Worm (Caenorhabditis elegans) whole organism, young adult: ENCODE results near the gene cyp-35A2.

Source experiments
- C17E4.6 ChIP-seq: fragments of 200-800 bp; sonication (Bioruptor generic); IDR thresholded peaks from 2 replicates; pipeline ENCODE4 v1.3.6; 2022; ENCODE audit warnings: missing genetic modification reagents, missing genetic modification characterization, missing compliant biosample characterization
- F22D6.2 ChIP-seq: sonication (generic microtip); optimal IDR thresholded peaks from 2 replicates; lab custom pipeline; 2016; ENCODE audit warnings: mild to moderate bottlenecking, missing genetic modification characterization, missing compliant biosample characterization
- F23B12.7 ChIP-seq: sonication (generic microtip); optimal IDR thresholded peaks from 2 replicates; lab custom pipeline; 2017; ENCODE audit warnings: missing genetic modification characterization, mild to moderate bottlenecking, missing compliant biosample characterization, antibody characterized with exemption, moderate library complexity; ENCODE audit not compliant: insufficient read depth
- F37B4.10 ChIP-seq: fragments of 200-800 bp; sonication (Bioruptor generic); IDR thresholded peaks from 2 replicates; pipeline ENCODE4 v1.3.6; 2022; ENCODE audit warnings: missing genetic modification characterization, missing compliant biosample characterization
- F55B11.4 ChIP-seq: sonication (generic microtip); optimal IDR thresholded peaks from 2 replicates; lab custom pipeline; 2016; ENCODE audit warnings: missing compliant biosample characterization, missing genetic modification characterization, borderline replicate concordance; ENCODE audit not compliant: insufficient read depth
- K12H6.12 ChIP-seq: fragments of 200-800 bp; sonication (Bioruptor generic); optimal IDR thresholded peaks from 2 replicates; lab custom pipeline; 2018; ENCODE audit warnings: mild to moderate bottlenecking, missing genetic modification characterization, missing compliant biosample characterization
- Y53F4B.3 ChIP-seq: fragments of 200-800 bp; sonication (Bioruptor generic); IDR thresholded peaks from 2 replicates; pipeline ENCODE4 v1.3.6; 2022; ENCODE audit warnings: missing genetic modification reagents, missing genetic modification characterization, missing compliant biosample characterization
- Y53G8AR.9 ChIP-seq: fragments of 200-800 bp; sonication (Bioruptor generic); conservative IDR thresholded peaks from 2 replicates; pipeline ENCODE4 v1.3.6; 2022; ENCODE audit warnings: missing genetic modification reagents, missing genetic modification characterization, missing compliant biosample characterization
- Y95B8A.8 ChIP-seq: fragments of 200-800 bp; sonication (Bioruptor generic); IDR thresholded peaks from 2 replicates; pipeline ENCODE4 v1.3.6; 2022; ENCODE audit warnings: missing genetic modification reagents, missing genetic modification characterization, missing compliant biosample characterization
- ZK185.1 ChIP-seq: sonication (generic microtip); optimal IDR thresholded peaks from 2 replicates; lab custom pipeline; 2016; ENCODE audit warnings: mild to moderate bottlenecking, missing genetic modification characterization, missing compliant biosample characterization; ENCODE audit not compliant: poor library complexity, severe bottlenecking
- ama-1 ChIP-seq, 3 experiments: fragments of 150-350 bp in 1 of 3; sonication (generic microtip) in 2 of 3; optimal IDR thresholded peaks; 2 replicates each; lab custom pipeline; 2014 to 2018; ENCODE audit warnings: missing biosample characterization in 2 of 3, missing genetic modification characterization in 2 of 3, missing genetic modification reagents in 2 of 3
- athp-1 ChIP-seq: sonication (generic microtip); optimal IDR thresholded peaks from 2 replicates; lab custom pipeline; 2017; ENCODE audit warnings: mild to moderate bottlenecking, missing genetic modification characterization, missing compliant biosample characterization
- attf-3 ChIP-seq: fragments of 200-800 bp; sonication (Bioruptor generic); conservative IDR thresholded peaks from 2 replicates; pipeline ENCODE4 v1.3.6; 2022; ENCODE audit warnings: missing genetic modification reagents, missing genetic modification characterization, missing compliant biosample characterization
- attf-5 ChIP-seq: fragments of 200-800 bp; sonication (Bioruptor generic); optimal IDR thresholded peaks from 2 replicates; lab custom pipeline; 2018; ENCODE audit warnings: mild to moderate bottlenecking, missing genetic modification characterization, missing compliant biosample characterization
- attf-6 ChIP-seq: fragments of 200-800 bp; sonication (Bioruptor generic); IDR thresholded peaks from 2 replicates; pipeline ENCODE4 v1.3.6; 2022; ENCODE audit warnings: missing genetic modification reagents, missing genetic modification characterization, missing compliant biosample characterization
- ccch-3 ChIP-seq: fragments of 200-800 bp; sonication (Bioruptor generic); optimal IDR thresholded peaks from 2 replicates; lab custom pipeline; 2018; ENCODE audit warnings: mild to moderate bottlenecking, missing genetic modification characterization, missing compliant biosample characterization
- ceh-58 ChIP-seq: fragments of 200-800 bp; sonication (Bioruptor generic); IDR thresholded peaks from 2 replicates; pipeline ENCODE4 v1.3.6; 2022; ENCODE audit warnings: missing genetic modification characterization, missing compliant biosample characterization
- ceh-91 ChIP-seq: fragments of 200-800 bp; sonication (Bioruptor generic); IDR thresholded peaks from 2 replicates; pipeline ENCODE4 v1.3.6; 2022; ENCODE audit warnings: missing genetic modification reagents, missing genetic modification characterization, missing compliant biosample characterization
- die-1 ChIP-seq: sonication (generic microtip); optimal IDR thresholded peaks from 2 replicates; lab custom pipeline; 2016; ENCODE audit warnings: missing genotype, mild to moderate bottlenecking, missing genetic modification characterization, missing compliant biosample characterization
- dpl-1 ChIP-seq: fragments of 150-350 bp; optimal IDR thresholded peaks from 2 replicates; lab custom pipeline; 2014; ENCODE audit warnings: missing biosample characterization, missing genetic modification reagents, missing genetic modification characterization
- egl-44 ChIP-seq: fragments of 200-800 bp; sonication (Bioruptor generic); IDR thresholded peaks from 2 replicates; pipeline ENCODE4 v1.3.6; 2022; ENCODE audit warnings: missing genetic modification reagents, missing genetic modification characterization, missing compliant biosample characterization
- ets-4 ChIP-seq: fragments of 200-800 bp; sonication (Bioruptor generic); optimal IDR thresholded peaks from 2 replicates; lab custom pipeline; 2018; ENCODE audit warnings: mild to moderate bottlenecking, missing genetic modification characterization, missing compliant biosample characterization
- him-1 ChIP-seq: sonication (generic microtip); optimal IDR thresholded peaks from 2 replicates; lab custom pipeline; 2016; ENCODE audit warnings: missing genotype, missing genetic modification reagents, missing genetic modification characterization, missing compliant biosample characterization
- hlh-26 ChIP-seq: fragments of 200-800 bp; sonication (Bioruptor generic); conservative IDR thresholded peaks from 2 replicates; pipeline ENCODE4 v1.3.6; 2022; ENCODE audit warnings: missing genetic modification reagents, missing genetic modification characterization, missing compliant biosample characterization
- hmg-1.2 ChIP-seq: fragments of 200-800 bp; sonication (Bioruptor generic); IDR thresholded peaks from 2 replicates; pipeline ENCODE4 v1.3.6; 2022; ENCODE audit warnings: missing genetic modification reagents, missing genetic modification characterization, missing compliant biosample characterization
- hsf-1 ChIP-seq: fragments of 200-800 bp; sonication (Bioruptor generic); IDR thresholded peaks from 2 replicates; pipeline ENCODE4 v1.3.6; 2022; ENCODE audit warnings: missing genetic modification reagents, missing genetic modification characterization, missing compliant biosample characterization
- let-526 ChIP-seq: fragments of 200-800 bp; sonication (Bioruptor generic); IDR thresholded peaks from 2 replicates; pipeline ENCODE4 v1.3.6; 2022; ENCODE audit warnings: missing genetic modification reagents, missing genetic modification characterization, missing compliant biosample characterization
- let-607 ChIP-seq, 2 experiments: fragments of 200-800 bp in 1 of 2; sonication (Bioruptor generic) in 1 of 2; sonication (generic microtip) in 1 of 2; optimal IDR thresholded peaks; 2 replicates each; lab custom pipeline; 2016 to 2018; ENCODE audit warnings: mild to moderate bottlenecking in 2 of 2, missing compliant biosample characterization in 2 of 2, missing genetic modification characterization in 2 of 2, moderate library complexity in 2 of 2, missing genotype in 1 of 2
- lin-26 ChIP-seq: fragments of 200-800 bp; sonication (Bioruptor generic); IDR thresholded peaks from 2 replicates; pipeline ENCODE4 v1.3.6; 2022; ENCODE audit warnings: missing genetic modification reagents, missing genetic modification characterization, missing compliant biosample characterization
- madf-10 ChIP-seq: sonication (generic microtip); optimal IDR thresholded peaks from 2 replicates; lab custom pipeline; 2016; ENCODE audit warnings: mild to moderate bottlenecking, missing genetic modification characterization, missing compliant biosample characterization
- mes-4 ChIP-seq: sonication (generic microtip); optimal IDR thresholded peaks from 2 replicates; lab custom pipeline; 2016; ENCODE audit warnings: missing genotype, missing genetic modification characterization, missing compliant biosample characterization
- nhr-179 ChIP-seq: sonication (generic microtip); optimal IDR thresholded peaks from 2 replicates; lab custom pipeline; 2016; ENCODE audit warnings: mild to moderate bottlenecking, missing genetic modification characterization, missing compliant biosample characterization
- nhr-27 ChIP-seq: fragments of 200-800 bp; sonication (Bioruptor generic); optimal IDR thresholded peaks from 2 replicates; lab custom pipeline; 2018; ENCODE audit warnings: mild to moderate bottlenecking, missing genetic modification characterization, moderate library complexity, missing compliant biosample characterization
- pha-4 ChIP-seq: fragments of 150-350 bp; sonication (generic microtip); optimal IDR thresholded peaks from 2 replicates; lab custom pipeline; 2014; ENCODE audit warnings: missing biosample characterization, missing genetic modification reagents, missing genetic modification characterization
- repo-1 ChIP-seq: sonication (generic microtip); optimal IDR thresholded peaks from 2 replicates; lab custom pipeline; 2017; ENCODE audit warnings: mild to moderate bottlenecking, missing genetic modification characterization, missing compliant biosample characterization
- unc-62 ChIP-seq: fragments of 150-350 bp; optimal IDR thresholded peaks from 2 replicates; lab custom pipeline; 2014; ENCODE audit warnings: missing biosample characterization, missing genetic modification reagents, missing genetic modification characterization
- zfh-2 ChIP-seq: fragments of 200-800 bp; sonication (Bioruptor generic); conservative IDR thresholded peaks from 2 replicates; pipeline ENCODE4 v1.3.6; 2022; ENCODE audit warnings: missing genetic modification reagents, missing genetic modification characterization, missing compliant biosample characterization
- ztf-18 ChIP-seq: sonication (generic microtip); optimal IDR thresholded peaks from 2 replicates; lab custom pipeline; 2016; ENCODE audit warnings: missing genotype, mild to moderate bottlenecking, missing genetic modification characterization, missing compliant biosample characterization
- ztf-22 ChIP-seq: fragments of 200-800 bp; sonication (Bioruptor generic); optimal IDR thresholded peaks from 2 replicates; lab custom pipeline; 2018; ENCODE audit warnings: mild to moderate bottlenecking, missing genetic modification characterization, moderate library complexity, missing compliant biosample characterization
- ztf-26 ChIP-seq: sonication (generic microtip); optimal IDR thresholded peaks from 2 replicates; lab custom pipeline; 2017; ENCODE audit warnings: missing genetic modification characterization, missing compliant biosample characterization
- ztf-3 ChIP-seq: fragments of 200-800 bp; sonication (Bioruptor generic); optimal IDR thresholded peaks from 2 replicates; lab custom pipeline; 2018; ENCODE audit warnings: mild to moderate bottlenecking, missing genetic modification characterization, missing compliant biosample characterization

cyp-35A2 gene

ce11 chrV:7408520-7408919, 44.5 kb upstream of the cyp-35A2 start, which contains the start of gene srt-6:
Gene srt-6 (minus strand): TSS chrV:7408814.
- TF ChIP-seq ztf-22 (GFP tag; lab: Kevin White, UChicago) (no peak), nhr-179 (tag; lab: Kevin White, UChicago) (no peak), F23B12.7 (tag; lab: Kevin White, UChicago) (no peak), F55B11.4 (tag; lab: Kevin White, UChicago) (no peak), Y53F4B.3 (GFP tag; lab: Robert Waterston, UW) (no peak), lin-26 (GFP tag; lab: Robert Waterston, UW) (no peak), zfh-2 (GFP tag; lab: Robert Waterston, UW) (no peak), C17E4.6 (GFP tag; lab: Robert Waterston, UW) (no peak), ceh-91 (GFP tag; lab: Robert Waterston, UW) (no peak), ztf-26 (no peak), him-1 (tag; lab: Kevin White, UChicago) (no peak), repo-1 (no peak), egl-44 (no peak), ccch-3 (GFP tag; lab: Kevin White, UChicago) (no peak), hsf-1 (GFP tag; lab: Robert Waterston, UW) (no peak), Y95B8A.8 (no peak), attf-3 (GFP tag; lab: Robert Waterston, UW) (no peak), madf-10 (no peak)

ce11 chrV:7403501-7403900, 39.5 kb upstream of the cyp-35A2 start:
- TF ChIP-seq ama-1 (optimal IDR thresholded peaks at IDR 0.05; lab: Kevin White, UChicago) (no peak), ama-1 (GFP tag; optimal IDR thresholded peaks at IDR 0.05; lab: Kevin White, UChicago) (no peak), F37B4.10 (GFP tag; lab: Robert Waterston, UW) (no peak), Y53G8AR.9 (GFP tag; lab: Robert Waterston, UW) (no peak), attf-5 (GFP tag; lab: Kevin White, UChicago) (no peak)

DNA sequence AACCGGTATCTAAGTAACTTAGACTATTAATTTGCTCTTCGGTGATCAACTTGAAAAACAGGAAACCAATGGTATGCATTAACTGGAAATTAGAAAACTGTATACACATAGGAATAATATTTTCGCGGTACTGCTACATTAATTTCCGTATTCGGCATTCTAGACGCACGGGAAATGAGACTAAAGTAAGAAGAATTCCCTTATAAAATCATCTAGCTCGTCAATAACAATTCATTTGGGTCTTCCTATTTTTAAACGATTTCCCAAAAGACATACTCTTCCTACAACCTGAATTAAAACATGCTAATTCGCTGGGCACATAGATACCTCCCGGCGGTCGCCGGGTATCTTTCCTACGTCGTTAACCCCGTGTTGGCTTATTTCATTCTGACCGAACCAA, 38.4 kb upstream of the cyp-35A2 start, which contains the start of gene srj-13:
Gene srj-13 (plus strand): TSS at position 301 of the 400 bp plus-strand sequence.
- TF ChIP-seq ets-4 (GFP tag; lab: Kevin White, UChicago) = no peak
- no peak for TF ChIP-seq F22D6.2
- no peak for TF ChIP-seq ceh-58 (GFP tag; lab: Robert Waterston, UW)

ce11 chrV:7400588-7400987, 36.6 kb upstream of the cyp-35A2 start, which contains the start of gene srx-60:
Gene srx-60 (plus strand): TSS chrV:7400888.
- no peak for TF ChIP-seq let-607 (tag; optimal IDR thresholded peaks at IDR 0.05; lab: Kevin White, UChicago)
- no peak for TF ChIP-seq athp-1
- TF ChIP-seq hlh-26 = no peak
- TF ChIP-seq unc-62 = no peak
- no peak for TF ChIP-seq ZK185.1
- TF ChIP-seq hmg-1.2 (GFP tag; lab: Robert Waterston, UW) = no peak
- no peak for TF ChIP-seq mes-4 (tag; lab: Kevin White, UChicago)
- no peak for TF ChIP-seq attf-6 (GFP tag; lab: Robert Waterston, UW)
- TF ChIP-seq nhr-27 (tag; lab: Kevin White, UChicago) = no peak
- no peak for TF ChIP-seq die-1
- TF ChIP-seq hsf-1 (GFP tag; lab: Robert Waterston, UW) = no peak
- TF ChIP-seq K12H6.12 (tag; lab: Kevin White, UChicago) = no peak
- no peak for TF ChIP-seq ztf-18 (tag; lab: Kevin White, UChicago)
- TF ChIP-seq dpl-1 (GFP tag; lab: Kevin White, UChicago) = no peak
- no peak for TF ChIP-seq let-526 (GFP tag; lab: Robert Waterston, UW)
- no peak for TF ChIP-seq ztf-3 (GFP tag; lab: Kevin White, UChicago)
- TF ChIP-seq pha-4 = no peak
